Worm (Caenorhabditis elegans) whole organism, midembryonic: Measurements from ENCODE around the gene nhr-202.

Experiments used
- cog-1 ChIP-seq: sonication (generic microtip); optimal IDR thresholded peaks from 2 replicates; lab custom pipeline; 2016; ENCODE audit warnings: missing genetic modification characterization, missing compliant biosample characterization
- ztf-29 ChIP-seq: fragments of 200-800 bp; sonication (Bioruptor generic); IDR thresholded peaks from 2 replicates; pipeline ENCODE4 v1.3.6; 2022; ENCODE audit warnings: missing genetic modification reagents, missing genetic modification characterization, missing compliant biosample characterization

ce11 chrV:502803-503273 lies 40.5 kb downstream of the nhr-202 start, which contains the start of gene T01G6.10:
- TF ChIP-seq ztf-29 (GFP tag; lab: Robert Waterston, UW) (no peak), cog-1 (tag; lab: Kevin White, UChicago) (no peak)
